Worm (Caenorhabditis elegans) whole organism, midembryonic: ENCODE results near the gene fbxb-33.

Experiments used
- T22C8.4 ChIP-seq: fragments of 200-800 bp; sonication (Bioruptor generic); IDR thresholded peaks from 2 replicates; pipeline ENCODE4 v1.3.6; 2022; ENCODE audit warnings: missing genetic modification characterization, missing compliant biosample characterization
- cog-1 ChIP-seq: sonication (generic microtip); optimal IDR thresholded peaks from 2 replicates; lab custom pipeline; 2016; ENCODE audit warnings: missing genetic modification characterization, missing compliant biosample characterization
- flt-1 ChIP-seq: fragments of 200-800 bp; sonication (Bioruptor generic); IDR thresholded peaks from 2 replicates; pipeline ENCODE4 v1.3.6; 2022; ENCODE audit warnings: missing genetic modification characterization, missing compliant biosample characterization
- klf-2 ChIP-seq: fragments of 200-800 bp; sonication (Bioruptor generic); conservative IDR thresholded peaks from 2 replicates; pipeline ENCODE4 v1.3.6; 2022; ENCODE audit warnings: missing genetic modification reagents, missing genetic modification characterization, missing compliant biosample characterization
- med-1 ChIP-seq: sonication (generic microtip); optimal IDR thresholded peaks from 2 replicates; lab custom pipeline; 2017; ENCODE audit warnings: missing genetic modification characterization, mild to moderate bottlenecking, missing compliant biosample characterization, antibody characterized with exemption, missing genetic modification reagents; ENCODE audit not compliant: insufficient read depth
- ref-1 ChIP-seq: fragments of 200-800 bp; sonication (Bioruptor generic); conservative IDR thresholded peaks from 2 replicates; pipeline ENCODE4 v1.3.6; 2022; ENCODE audit warnings: missing genetic modification reagents, missing genetic modification characterization, missing compliant biosample characterization
- tab-1 ChIP-seq: fragments of 200-800 bp; sonication (Bioruptor generic); IDR thresholded peaks from 2 replicates; pipeline ENCODE4 v1.3.6; 2022; ENCODE audit warnings: missing genetic modification characterization, missing compliant biosample characterization
- ztf-23 ChIP-seq: fragments of 200-800 bp; sonication (Bioruptor generic); IDR thresholded peaks from 2 replicates; pipeline ENCODE4 v1.3.6; 2022; ENCODE audit warnings: missing genetic modification reagents, missing genetic modification characterization, missing compliant biosample characterization
- ztf-29 ChIP-seq: fragments of 200-800 bp; sonication (Bioruptor generic); IDR thresholded peaks from 2 replicates; pipeline ENCODE4 v1.3.6; 2022; ENCODE audit warnings: missing genetic modification reagents, missing genetic modification characterization, missing compliant biosample characterization

fbxb-33 gene

DNA sequence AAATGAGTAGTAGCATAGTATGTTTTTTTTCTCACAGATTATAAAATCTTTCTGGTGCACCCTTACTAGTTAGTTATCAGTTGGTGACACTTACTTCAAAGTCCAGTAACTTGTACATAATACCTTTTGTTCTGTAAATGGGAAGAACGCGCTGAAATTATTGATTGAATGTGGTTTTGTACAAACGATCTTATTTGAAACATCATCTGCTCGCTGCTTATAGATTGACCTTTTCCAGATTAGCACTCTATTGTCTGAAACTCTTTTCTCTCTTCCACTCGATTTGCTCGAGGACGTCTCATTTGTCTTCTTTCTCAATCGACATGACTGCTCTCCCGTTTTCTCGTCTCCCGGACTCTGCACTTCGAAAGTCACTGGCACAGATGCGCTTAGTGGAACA lies at the start of gene fbxb-33:
Gene fbxb-33 (plus strand): TSS at position 301 of the 400 bp plus-strand sequence.
- TF ChIP-seq flt-1 (GFP tag; lab: Robert Waterston, UW): no peak
- no peak for TF ChIP-seq ref-1 (GFP tag; lab: Robert Waterston, UW)
- TF ChIP-seq tab-1: no peak
- TF ChIP-seq med-1: no peak
- no peak for TF ChIP-seq T22C8.4 (GFP tag; lab: Robert Waterston, UW)
- no peak for TF ChIP-seq klf-2 (GFP tag; lab: Robert Waterston, UW)
- no peak for TF ChIP-seq ztf-23 (GFP tag; lab: Robert Waterston, UW)
- TF ChIP-seq cog-1 (tag; lab: Kevin White, UChicago): no peak
- no peak for TF ChIP-seq ztf-29 (GFP tag; lab: Robert Waterston, UW)

DNA sequence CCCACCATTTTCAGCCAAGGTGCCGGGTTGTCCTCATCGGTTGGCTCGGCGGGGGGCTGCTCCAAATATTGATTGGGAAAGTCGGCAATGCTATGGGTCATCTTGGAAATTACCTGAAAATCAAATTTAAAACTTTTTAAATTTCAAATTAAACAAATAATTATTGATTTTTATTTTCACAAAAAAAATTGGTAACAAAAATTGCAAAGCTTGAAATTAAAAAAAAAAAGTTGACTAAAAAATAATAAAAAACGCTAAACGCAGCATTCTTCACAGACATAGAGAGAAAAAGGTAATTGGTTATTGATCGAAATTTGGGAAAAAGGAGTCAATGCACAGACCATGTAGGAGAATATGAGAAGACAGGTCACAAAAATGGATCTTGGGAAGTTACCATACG lies 48.5 kb upstream of the fbxb-33 start, which contains the start of gene Y49F6A.11:
Gene Y49F6A.11 (minus strand): TSS at position 101 of the 400 bp plus-strand sequence.
- no peak for TF ChIP-seq cog-1 (tag; lab: Kevin White, UChicago)
- TF ChIP-seq klf-2 (GFP tag; lab: Robert Waterston, UW): no peak
- no peak for TF ChIP-seq T22C8.4 (GFP tag; lab: Robert Waterston, UW)
- TF ChIP-seq ztf-23 (GFP tag; lab: Robert Waterston, UW): no peak
- TF ChIP-seq ztf-29 (GFP tag; lab: Robert Waterston, UW): no peak

DNA sequence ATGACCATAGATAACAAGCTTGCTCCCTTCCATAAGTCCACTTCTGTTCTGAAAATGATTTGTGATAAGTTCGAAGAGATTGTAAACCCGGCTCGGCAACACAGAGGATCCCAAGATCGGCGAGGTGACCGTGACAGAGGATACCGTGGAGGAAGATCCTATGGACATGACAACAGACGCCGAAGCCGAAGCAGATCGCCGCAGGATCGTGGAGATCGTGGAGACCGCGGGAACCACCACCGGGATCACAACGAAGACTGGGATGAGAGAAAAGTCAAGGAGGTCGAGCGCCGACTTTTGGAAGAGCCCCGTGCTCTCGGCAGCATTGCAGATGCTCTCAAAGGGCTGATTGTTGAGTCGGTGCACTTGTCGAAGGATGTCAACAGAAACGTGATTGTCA lies 42.6 kb upstream of the fbxb-33 start:
- TF ChIP-seq ztf-29 (GFP tag; lab: Robert Waterston, UW) (no peak), med-1 (no peak), T22C8.4 (GFP tag; lab: Robert Waterston, UW) (no peak), flt-1 (GFP tag; lab: Robert Waterston, UW) (no peak)

DNA sequence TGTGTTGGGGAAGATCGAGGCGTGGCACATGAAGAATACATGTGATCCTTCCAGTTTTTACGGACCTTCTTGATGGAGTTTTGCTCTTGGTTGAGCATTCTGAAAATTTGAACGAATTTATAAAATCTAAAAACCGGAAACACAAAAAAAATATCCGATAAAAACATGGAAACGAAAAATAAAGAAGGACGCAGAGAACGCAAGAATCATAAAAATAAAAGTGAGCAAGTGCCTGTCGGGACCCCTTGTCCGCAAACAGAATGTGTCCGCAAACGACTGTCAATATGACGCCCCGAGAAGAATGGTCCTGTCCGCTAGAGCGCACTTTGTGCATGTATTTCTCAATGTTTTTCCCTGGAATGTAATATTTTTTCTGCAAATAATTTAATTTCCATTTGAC lies 37.4 kb upstream of the fbxb-33 start, which contains the start of gene Y49F6A.5:
Gene Y49F6A.5 (minus strand): TSS at position 101 of the 400 bp plus-strand sequence.
- TF ChIP-seq klf-2 (GFP tag; lab: Robert Waterston, UW) (no peak), med-1 (no peak), ref-1 (GFP tag; lab: Robert Waterston, UW) (no peak), tab-1 (no peak), ztf-23 (GFP tag; lab: Robert Waterston, UW) (no peak), T22C8.4 (GFP tag; lab: Robert Waterston, UW) (no peak), flt-1 (GFP tag; lab: Robert Waterston, UW) (no peak), cog-1 (tag; lab: Kevin White, UChicago) (no peak)

DNA sequence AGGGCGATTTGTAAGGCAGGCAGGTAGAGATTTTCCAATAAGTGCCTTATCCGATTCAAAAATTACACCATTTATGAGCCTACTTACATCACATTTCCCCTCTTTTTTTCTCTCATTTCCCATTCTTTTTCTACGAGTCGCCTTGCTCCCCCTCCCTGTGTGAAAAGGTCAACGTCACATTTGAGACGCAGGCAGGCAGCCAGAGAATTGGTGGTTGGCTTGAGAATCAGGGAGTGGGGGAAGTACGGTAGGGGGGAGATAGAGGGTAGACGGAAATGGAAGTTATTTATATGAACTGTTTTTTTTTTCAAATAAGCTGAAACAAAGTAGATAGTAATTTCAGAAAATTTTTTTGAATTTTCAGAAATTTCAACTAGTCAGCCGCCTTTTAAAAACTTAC lies 30.6 kb upstream of the fbxb-33 start:
- TF ChIP-seq tab-1 (no peak), flt-1 (GFP tag; lab: Robert Waterston, UW) (no peak)

DNA sequence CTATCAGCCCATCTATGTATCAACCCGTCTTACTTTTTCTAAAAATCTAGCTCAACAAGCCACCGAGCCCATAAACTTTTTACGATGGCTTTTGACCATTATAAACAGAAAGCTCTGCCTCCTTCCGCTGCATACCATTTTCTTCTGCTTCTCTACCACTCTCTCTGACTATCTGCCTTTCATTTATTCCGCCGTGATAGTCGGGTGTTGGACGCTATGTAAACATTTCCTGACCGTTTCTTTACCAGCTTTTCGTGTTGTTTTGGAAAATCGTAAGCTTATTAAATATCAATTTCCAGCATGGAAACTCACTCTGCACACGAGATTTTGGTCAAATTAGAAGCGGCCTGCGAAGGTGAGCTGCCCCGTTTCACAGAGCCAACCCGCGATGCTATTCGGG lies 29.7 kb upstream of the fbxb-33 start, which contains the start of gene F40E12.1:
Gene F40E12.1 (plus strand): TSS at position 301 of the 400 bp plus-strand sequence.
- TF ChIP-seq med-1: no peak
- TF ChIP-seq flt-1 (GFP tag; lab: Robert Waterston, UW): no peak
- TF ChIP-seq tab-1: no peak
- TF ChIP-seq T22C8.4 (GFP tag; lab: Robert Waterston, UW): no peak

DNA sequence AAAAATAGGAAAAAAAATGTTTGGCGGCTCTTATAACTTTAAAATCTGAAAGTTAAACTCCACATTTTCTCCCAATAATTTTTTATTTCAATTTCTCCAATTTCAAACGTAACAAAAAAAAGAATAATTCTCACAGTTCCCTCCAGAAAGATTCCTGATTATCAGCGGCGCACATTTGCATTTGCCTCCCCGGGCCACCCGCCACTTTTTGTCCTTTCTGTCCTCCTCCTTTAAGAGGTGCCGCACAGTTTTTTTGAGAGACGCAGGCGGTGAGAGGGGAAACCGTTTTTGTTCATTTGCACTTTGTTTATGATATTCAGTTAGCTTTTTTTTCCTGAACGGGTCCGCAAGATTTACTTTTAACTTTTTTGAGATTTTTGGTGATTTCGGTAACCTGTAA lies 26.3 kb upstream of the fbxb-33 start:
- no peak for TF ChIP-seq T22C8.4 (GFP tag; lab: Robert Waterston, UW)
- TF ChIP-seq ref-1 (GFP tag; lab: Robert Waterston, UW): no peak
- TF ChIP-seq cog-1 (tag; lab: Kevin White, UChicago): no peak
- TF ChIP-seq flt-1 (GFP tag; lab: Robert Waterston, UW): no peak
- no peak for TF ChIP-seq ztf-29 (GFP tag; lab: Robert Waterston, UW)
- no peak for TF ChIP-seq tab-1
- no peak for TF ChIP-seq ztf-23 (GFP tag; lab: Robert Waterston, UW)
- TF ChIP-seq med-1: no peak
- no peak for TF ChIP-seq klf-2 (GFP tag; lab: Robert Waterston, UW)

DNA sequence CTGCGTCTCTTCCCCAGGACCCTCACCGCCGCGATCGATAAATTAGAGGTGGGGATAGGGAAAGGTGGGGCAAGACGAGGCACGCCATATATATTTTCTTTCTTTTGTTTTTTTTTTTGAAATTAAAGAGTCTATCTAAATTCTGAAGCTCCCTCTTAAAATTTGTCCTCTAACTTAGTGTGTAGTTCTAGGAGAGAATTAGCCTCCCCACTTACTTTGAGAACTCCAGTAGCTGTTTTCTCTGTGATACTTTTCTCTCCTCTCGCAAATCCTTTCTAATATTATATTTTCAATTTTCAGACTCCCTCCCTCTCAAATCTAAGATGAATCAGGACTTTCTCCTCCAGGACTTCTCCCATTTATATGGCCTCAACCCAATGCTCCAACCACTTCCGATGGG lies 25.2 kb upstream of the fbxb-33 start, which contains the start of gene M151.7:
Gene M151.7 (plus strand): TSS at position 301 of the 400 bp plus-strand sequence.
- no peak for TF ChIP-seq T22C8.4 (GFP tag; lab: Robert Waterston, UW)
- no peak for TF ChIP-seq tab-1
- TF ChIP-seq ztf-23 (GFP tag; lab: Robert Waterston, UW): no peak
- no peak for TF ChIP-seq flt-1 (GFP tag; lab: Robert Waterston, UW)
- no peak for TF ChIP-seq klf-2 (GFP tag; lab: Robert Waterston, UW)
- TF ChIP-seq ztf-29 (GFP tag; lab: Robert Waterston, UW): no peak
- TF ChIP-seq cog-1 (tag; lab: Kevin White, UChicago): no peak
- TF ChIP-seq ref-1 (GFP tag; lab: Robert Waterston, UW): no peak

DNA sequence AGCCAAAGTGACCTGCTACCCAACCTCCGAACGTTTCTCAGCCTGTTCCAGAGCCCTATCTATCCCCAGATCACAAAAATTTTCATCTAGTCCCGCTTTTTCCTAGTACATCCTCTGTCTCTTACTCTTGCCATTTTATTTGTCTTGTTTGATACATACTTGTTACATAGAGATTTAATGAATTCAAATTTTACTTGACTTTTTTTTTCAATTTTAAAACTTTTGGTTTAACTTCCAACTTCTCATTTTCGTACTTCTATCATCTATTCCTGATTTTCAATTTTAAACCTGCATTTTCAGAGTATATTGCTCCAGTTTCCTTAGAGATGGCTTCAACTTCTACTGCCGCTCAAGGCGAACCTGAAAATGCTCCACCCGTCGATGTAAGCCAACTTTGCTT lies 20.3 kb upstream of the fbxb-33 start, which contains the start of gene M151.3:
Gene M151.3 (plus strand): TSS at position 301 of the 400 bp plus-strand sequence.
- TF ChIP-seq med-1 (no peak), flt-1 (GFP tag; lab: Robert Waterston, UW) (no peak), tab-1 (no peak), klf-2 (GFP tag; lab: Robert Waterston, UW) (no peak), cog-1 (tag; lab: Kevin White, UChicago) (no peak), ztf-29 (GFP tag; lab: Robert Waterston, UW) (no peak), ztf-23 (GFP tag; lab: Robert Waterston, UW) (no peak), T22C8.4 (GFP tag; lab: Robert Waterston, UW) (no peak), ref-1 (GFP tag; lab: Robert Waterston, UW) (no peak)

DNA sequence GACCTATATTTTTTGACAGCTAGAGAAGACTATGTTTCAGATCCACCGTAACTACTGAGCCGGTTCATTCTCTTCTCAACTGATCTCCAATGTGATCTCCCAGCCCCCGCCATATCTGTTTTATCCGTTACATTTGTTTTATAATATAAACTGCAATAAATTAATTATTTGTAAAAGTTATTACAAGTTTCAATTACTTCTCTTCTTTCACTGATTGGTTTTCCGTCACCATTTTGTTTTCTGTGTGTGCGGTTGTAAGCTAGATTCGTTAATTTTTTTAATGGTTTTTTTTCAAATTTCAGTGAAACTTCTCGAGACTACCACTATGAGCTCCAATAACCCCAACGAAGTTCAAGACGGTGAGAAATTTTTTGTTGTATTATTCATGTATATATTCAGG lies 16.4 kb upstream of the fbxb-33 start, which contains the start of gene M151.2:
Gene M151.2 (plus strand): TSS at position 301 of the 400 bp plus-strand sequence.
- TF ChIP-seq ref-1 (GFP tag; lab: Robert Waterston, UW) (no peak), ztf-23 (GFP tag; lab: Robert Waterston, UW) (no peak), klf-2 (GFP tag; lab: Robert Waterston, UW) (no peak), cog-1 (tag; lab: Kevin White, UChicago) (no peak), T22C8.4 (GFP tag; lab: Robert Waterston, UW) (no peak), flt-1 (GFP tag; lab: Robert Waterston, UW) (no peak), med-1 (no peak), tab-1 (no peak), ztf-29 (GFP tag; lab: Robert Waterston, UW) (no peak)
